Fruit fly (Drosophila melanogaster) whole organism, embryonic: ENCODE data around the gene Dora.
A peak's percentile ranks its signal among the peaks of the same experiment; 100 is the strongest.

Experiments used
- Adf1 ChIP-seq: fragments of 200-800 bp; sonication (Bioruptor generic); IDR thresholded peaks from 2 replicates; pipeline ENCODE4 v1.3.6; 2022; ENCODE audit warnings: missing biosample characterization, missing genetic modification characterization
- Atf6 ChIP-seq: fragments of 200-800 bp; sonication (Bioruptor generic); IDR thresholded peaks from 2 replicates; pipeline ENCODE4 v1.3.6; 2022; ENCODE audit warnings: missing biosample characterization, missing genetic modification characterization
- BEAF-32 ChIP-seq: fragments of 200-800 bp; sonication (Bioruptor generic); optimal IDR thresholded peaks from 3 replicates; lab custom pipeline; 2017; ENCODE audit warnings: missing biosample characterization, missing genetic modification characterization, mild to moderate bottlenecking, moderate library complexity, missing genetic modification reagents
- Bgb ChIP-seq: fragments of 200-800 bp; sonication (Bioruptor generic); IDR thresholded peaks from 2 replicates; pipeline ENCODE4 v1.3.6; 2022; ENCODE audit warnings: missing biosample characterization, missing genetic modification characterization; ENCODE audit not compliant: partially characterized antibody
- BtbVII ChIP-seq: fragments of 200-800 bp; sonication (Bioruptor generic); optimal IDR thresholded peaks from 3 replicates; lab custom pipeline; 2017; ENCODE audit warnings: missing biosample characterization, mild to moderate bottlenecking, missing genetic modification characterization
- CG10321 ChIP-seq: fragments of 200-800 bp; sonication (Bioruptor generic); IDR thresholded peaks from 2 replicates; pipeline ENCODE4 v1.3.6; 2022; ENCODE audit warnings: missing biosample characterization, missing genetic modification characterization
- CG11504 ChIP-seq: fragments of 200-800 bp; sonication (Bioruptor generic); optimal IDR thresholded peaks from 3 replicates; lab custom pipeline; 2019; ENCODE audit warnings: missing biosample characterization, mild to moderate bottlenecking, missing genetic modification characterization, moderate library complexity
- CG13894 ChIP-seq: fragments of 200-800 bp; sonication (Bioruptor generic); optimal IDR thresholded peaks from 3 replicates; lab custom pipeline; 2018; ENCODE audit warnings: missing biosample characterization, mild to moderate bottlenecking, missing genetic modification characterization, moderate library complexity
- CG15479 ChIP-seq: fragments of 200-800 bp; sonication (Bioruptor generic); optimal IDR thresholded peaks from 3 replicates; lab custom pipeline; 2019; ENCODE audit warnings: missing biosample characterization, mild to moderate bottlenecking, missing genetic modification characterization, moderate library complexity
- CG1603 ChIP-seq: fragments of 200-800 bp; sonication (Bioruptor generic); optimal IDR thresholded peaks from 2 replicates; lab custom pipeline; 2019; ENCODE audit warnings: missing biosample characterization, mild to moderate bottlenecking, missing genetic modification characterization, moderate library complexity
- CG17385 ChIP-seq: fragments of 200-800 bp; sonication (Bioruptor generic); optimal IDR thresholded peaks from 3 replicates; lab custom pipeline; 2018; ENCODE audit warnings: missing biosample characterization, mild to moderate bottlenecking, missing genetic modification characterization
- CG2199 ChIP-seq: fragments of 200-800 bp; sonication (Bioruptor generic); IDR thresholded peaks from 3 replicates; pipeline ENCODE4 v1.3.6; 2022; ENCODE audit warnings: missing biosample characterization, missing genetic modification characterization
- CG31224 ChIP-seq: fragments of 200-800 bp; sonication (Bioruptor generic); IDR thresholded peaks from 2 replicates; pipeline ENCODE4 v1.3.6; 2022; ENCODE audit warnings: missing biosample characterization, missing genetic modification characterization
- CG31441 ChIP-seq: fragments of 200-800 bp; sonication (Bioruptor generic); IDR thresholded peaks from 2 replicates; pipeline ENCODE4 v1.3.6; 2022; ENCODE audit warnings: missing biosample characterization, missing genetic modification characterization
- CG3163 ChIP-seq: fragments of 200-800 bp; sonication (Bioruptor generic); optimal IDR thresholded peaks from 3 replicates; lab custom pipeline; 2016; ENCODE audit warnings: missing biosample characterization, missing genetic modification characterization
- CG3407 ChIP-seq: fragments of 200-800 bp; sonication (Bioruptor generic); optimal IDR thresholded peaks from 2 replicates; lab custom pipeline; 2018; ENCODE audit warnings: missing biosample characterization, mild to moderate bottlenecking, missing genetic modification characterization
- CG4360 ChIP-seq: fragments of 200-800 bp; sonication (Bioruptor generic); IDR thresholded peaks from 2 replicates; pipeline ENCODE4 v1.3.6; 2022; ENCODE audit warnings: missing biosample characterization, missing genetic modification characterization
- CG6683 ChIP-seq: fragments of 200-800 bp; sonication (Bioruptor generic); optimal IDR thresholded peaks from 2 replicates; lab custom pipeline; 2017; ENCODE audit warnings: missing biosample characterization, mild to moderate bottlenecking, missing genetic modification characterization, missing genetic modification reagents
- CG6765 ChIP-seq: fragments of 200-800 bp; sonication (Bioruptor generic); optimal IDR thresholded peaks from 3 replicates; lab custom pipeline; 2017; ENCODE audit warnings: missing biosample characterization, mild to moderate bottlenecking, missing genetic modification characterization
- CG9876 ChIP-seq: fragments of 200-800 bp; sonication (Bioruptor generic); optimal IDR thresholded peaks from 2 replicates; lab custom pipeline; 2016; ENCODE audit warnings: missing biosample characterization, missing genetic modification characterization
- D ChIP-seq, 2 experiments: fragments of 200-800 bp in 1 of 2; fragments of >200 bp in 1 of 2; sonication (Bioruptor generic) in 1 of 2; optimal IDR thresholded peaks; 2 replicates in 1 of 2; 3 replicates in 1 of 2; lab custom pipeline; 2017; ENCODE audit warnings: mild to moderate bottlenecking in 1 of 2, missing biosample characterization in 1 of 2, missing genetic modification characterization in 1 of 2, missing genetic modification reagents in 1 of 2
- Dll ChIP-seq: fragments of 200-800 bp; sonication (Bioruptor generic); IDR thresholded peaks from 4 replicates; pipeline ENCODE4 v1.3.6; 2022; ENCODE audit warnings: missing biosample characterization, missing genetic modification characterization; ENCODE audit not compliant: partially characterized antibody
- Fer3 ChIP-seq: fragments of 200-800 bp; sonication (Bioruptor generic); optimal IDR thresholded peaks from 2 replicates; lab custom pipeline; 2018; ENCODE audit warnings: missing biosample characterization, mild to moderate bottlenecking, missing genetic modification characterization, moderate library complexity
- Gug ChIP-seq: fragments of 200-800 bp; sonication (Bioruptor generic); IDR thresholded peaks from 4 replicates; pipeline ENCODE4 v1.3.6; 2022; ENCODE audit warnings: missing biosample characterization, missing genetic modification characterization
- Hey ChIP-seq: fragments of 200-800 bp; sonication (Bioruptor generic); optimal IDR thresholded peaks from 3 replicates; lab custom pipeline; 2018; ENCODE audit warnings: missing biosample characterization, mild to moderate bottlenecking, missing genetic modification characterization
- Meics ChIP-seq: fragments of 200-800 bp; sonication (Bioruptor generic); optimal IDR thresholded peaks from 2 replicates; lab custom pipeline; 2017; ENCODE audit warnings: missing biosample characterization, mild to moderate bottlenecking, missing genetic modification characterization
- Myb ChIP-seq: fragments of 200-800 bp; sonication (Bioruptor generic); optimal IDR thresholded peaks from 2 replicates; lab custom pipeline; 2016; ENCODE audit warnings: missing biosample characterization, missing genetic modification characterization
- Trl ChIP-seq, 3 experiments: fragments of >200 bp in 2 of 3; fragments of 200-800 bp in 1 of 3; sonication (Bioruptor generic) in 1 of 3; optimal IDR thresholded peaks; 2 replicates in 1 of 3; 3 replicates in 2 of 3; lab custom pipeline; 2016 to 2017; ENCODE audit warnings: missing biosample characterization in 1 of 3, missing genetic modification characterization in 1 of 3
- crol ChIP-seq: fragments of 200-800 bp; sonication (Bioruptor generic); IDR thresholded peaks from 2 replicates; pipeline ENCODE4 v1.3.6; 2022; ENCODE audit warnings: missing biosample characterization, missing genetic modification characterization
- cwo ChIP-seq: fragments of 200-800 bp; sonication (Bioruptor generic); optimal IDR thresholded peaks from 3 replicates; lab custom pipeline; 2017; ENCODE audit warnings: missing biosample characterization, missing genetic modification characterization, mild to moderate bottlenecking, moderate library complexity, missing genetic modification reagents
- dpn ChIP-seq, 2 experiments: fragments of 200-800 bp; sonication (Bioruptor generic); optimal IDR thresholded peaks; 3 replicates each; lab custom pipeline; 2016; ENCODE audit warnings: missing biosample characterization in 2 of 2, missing genetic modification characterization in 2 of 2
- ewg ChIP-seq: fragments of 200-800 bp; sonication (Bioruptor generic); optimal IDR thresholded peaks from 3 replicates; lab custom pipeline; 2017; ENCODE audit warnings: mild to moderate bottlenecking, missing biosample characterization, missing genetic modification reagents, missing genetic modification characterization
- fd64A ChIP-seq: fragments of 200-800 bp; sonication (Bioruptor generic); optimal IDR thresholded peaks from 3 replicates; lab custom pipeline; 2018; ENCODE audit warnings: missing biosample characterization, mild to moderate bottlenecking, missing genetic modification characterization
- grn ChIP-seq: fragments of 200-800 bp; sonication (Bioruptor generic); optimal IDR thresholded peaks from 3 replicates; lab custom pipeline; 2017; ENCODE audit warnings: missing biosample characterization, missing genetic modification characterization
- gro ChIP-seq: fragments of 200-800 bp; sonication (Bioruptor generic); optimal IDR thresholded peaks from 2 replicates; lab custom pipeline; 2016; ENCODE audit warnings: missing biosample characterization, missing genetic modification characterization
- klu ChIP-seq: fragments of 200-800 bp; sonication (Bioruptor generic); IDR thresholded peaks from 2 replicates; pipeline ENCODE4 v1.3.6; 2022; ENCODE audit warnings: missing biosample characterization, missing genetic modification characterization
- nom ChIP-seq: fragments of 200-800 bp; sonication (Bioruptor generic); optimal IDR thresholded peaks from 2 replicates; lab custom pipeline; 2017; ENCODE audit warnings: missing biosample characterization, missing genetic modification characterization, mild to moderate bottlenecking, moderate library complexity, missing genetic modification reagents
- pros ChIP-seq: fragments of 200-800 bp; sonication (Bioruptor generic); optimal IDR thresholded peaks from 3 replicates; lab custom pipeline; 2019; ENCODE audit warnings: missing biosample characterization, mild to moderate bottlenecking, missing genetic modification characterization, moderate library complexity
- row ChIP-seq: fragments of 200-800 bp; sonication (Bioruptor generic); IDR thresholded peaks from 3 replicates; pipeline ENCODE4 v1.3.6; 2022; ENCODE audit warnings: missing biosample characterization, missing genetic modification characterization
- run ChIP-seq: fragments of 200-800 bp; sonication (Bioruptor generic); optimal IDR thresholded peaks from 3 replicates; lab custom pipeline; 2018; ENCODE audit warnings: missing biosample characterization, mild to moderate bottlenecking, missing genetic modification characterization
- sens ChIP-seq: fragments of 200-800 bp; sonication (Bioruptor generic); peaks from one replicate; lab custom pipeline; 2016; ENCODE audit warnings: missing biosample characterization, missing genetic modification characterization
- sens-2 ChIP-seq: fragments of 200-800 bp; sonication (Bioruptor generic); IDR thresholded peaks from 2 replicates; pipeline ENCODE4 v1.3.6; 2022; ENCODE audit warnings: missing biosample characterization, missing genetic modification characterization
- sisA ChIP-seq: fragments of 200-800 bp; sonication (Bioruptor generic); IDR thresholded peaks from 2 replicates; pipeline ENCODE4 v1.3.6; 2022; ENCODE audit warnings: missing biosample characterization, missing genetic modification characterization
- sug ChIP-seq: fragments of 200-800 bp; optimal IDR thresholded peaks from 2 replicates; lab custom pipeline; 2019; ENCODE audit warnings: missing biosample characterization, mild to moderate bottlenecking, missing genetic modification characterization, moderate library complexity
- vvl ChIP-seq: fragments of 200-800 bp; sonication (Bioruptor generic); IDR thresholded peaks from 2 replicates; pipeline ENCODE4 v1.3.6; 2022; ENCODE audit warnings: missing biosample characterization, missing genetic modification characterization
- z ChIP-seq: fragments of 200-800 bp; sonication (Bioruptor generic); IDR thresholded peaks from 3 replicates; pipeline ENCODE4 v1.3.6; 2022; ENCODE audit warnings: missing biosample characterization, missing genetic modification characterization

Dora gene

dm6 chrX:18864483-18865358 lies 971 bp downstream of the Dora start:
- TF ChIP-seq CG1603 (tag; lab: Kevin White, UChicago) (no peak), CG6765 (no peak), CG11504 (no peak), vvl (GFP tag; lab: Robert Waterston, UW) (0 out of 2 replicates have a peak, but pooled peaks have one; percentile 7), Hey (tag; lab: Kevin White, UChicago) (peak; percentile 30), crol (GFP tag; lab: Robert Waterston, UW) (peak; percentile 77), Adf1 (GFP tag; lab: Robert Waterston, UW) (peak; percentile 89), run (tag; lab: Kevin White, UChicago) (no peak), Bgb (GFP tag; lab: Robert Waterston, UW) (no peak), gro (GFP tag; lab: Kevin White, UChicago) (no peak), Meics (no peak), Trl (optimal IDR thresholded peaks at IDR 0.05; lab: Kevin White, UChicago) (peak; percentile 79 to 86), Trl (GFP tag; optimal IDR thresholded peaks at IDR 0.05; lab: Kevin White, UChicago) (no peak), CG3163 (GFP tag; lab: Kevin White, UChicago) (peak; percentile 44), CG31441 (GFP tag; lab: Robert Waterston, UW) (no peak), dpn (GFP tag; optimal IDR thresholded peaks at IDR 0.05; lab: Kevin White, UChicago) (no peak), fd64A (GFP tag; lab: Kevin White, UChicago) (no peak), CG4360 (GFP tag; lab: Robert Waterston, UW) (peak; percentile 97), cwo (GFP tag; lab: Kevin White, UChicago) (no peak), BtbVII (GFP tag; lab: Kevin White, UChicago) (no peak), sug (tag; lab: Kevin White, UChicago) (peak; percentile 32), CG17385 (GFP tag; lab: Kevin White, UChicago) (peak; percentile 91), Gug (GFP tag; lab: Robert Waterston, UW) (no peak), z (GFP tag; lab: Robert Waterston, UW) (peak; percentile 83), pros (GFP tag; lab: Kevin White, UChicago) (peak; percentile 28), Dll (GFP tag; lab: Robert Waterston, UW) (0 out of 4 replicates have a peak, but pooled peaks have one; percentile 17), CG15479 (GFP tag; lab: Kevin White, UChicago) (peak; percentile 35), CG9876 (GFP tag; lab: Kevin White, UChicago) (no peak), Myb (GFP tag; lab: Kevin White, UChicago) (no peak), CG10321 (GFP tag; lab: Robert Waterston, UW) (0 out of 2 replicates have a peak, but pooled peaks have one; percentile 15)

DNA sequence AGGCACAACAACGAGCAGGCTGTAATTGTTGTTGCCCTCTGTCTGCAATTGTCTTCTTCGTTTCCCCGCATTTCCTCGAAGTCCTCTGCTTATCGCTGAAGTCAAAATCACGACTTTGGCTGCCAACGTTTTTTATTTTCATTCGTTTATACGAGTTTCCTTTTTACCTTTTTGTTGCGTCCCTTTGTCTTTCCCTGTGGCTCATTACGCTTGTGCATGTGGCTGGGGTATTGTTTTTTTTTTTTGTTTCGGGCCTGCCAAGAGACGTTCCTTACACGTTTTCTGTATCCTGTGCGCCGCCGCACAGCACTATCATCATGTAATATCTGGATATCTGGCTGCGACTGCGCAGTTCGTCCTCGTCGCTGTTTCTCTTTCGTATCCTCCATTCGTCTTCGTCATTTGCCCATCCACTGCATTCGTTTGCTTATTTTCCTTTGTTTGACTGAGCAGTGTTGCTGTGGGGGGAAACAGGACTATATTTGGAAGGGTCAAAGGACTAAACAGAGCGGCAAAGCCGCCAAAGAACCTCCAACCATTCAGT lies 2.6 kb downstream of the Dora start:
- TF ChIP-seq D (optimal IDR thresholded peaks at IDR 0.05; lab: Kevin White, UChicago): peak; percentile 40
- no peak for TF ChIP-seq D (GFP tag; optimal IDR thresholded peaks at IDR 0.05; lab: Kevin White, UChicago)
- TF ChIP-seq row (GFP tag; lab: Robert Waterston, UW): no peak
- no peak for TF ChIP-seq CG3407 (GFP tag; lab: Kevin White, UChicago)
- TF ChIP-seq Atf6: no peak
- peak; percentile 6 for TF ChIP-seq ewg (GFP tag; lab: Kevin White, UChicago)
- TF ChIP-seq CG31224 (GFP tag; lab: Robert Waterston, UW): no peak
- TF ChIP-seq CG4360 (GFP tag; lab: Robert Waterston, UW): peak; percentile 17; the same call in 1 of the 2 replicates
- no peak for TF ChIP-seq sisA (GFP tag; lab: Robert Waterston, UW)
- TF ChIP-seq nom: peak; percentile 81
- peak; percentile 2 for TF ChIP-seq pros (GFP tag; lab: Kevin White, UChicago)
- no peak for TF ChIP-seq klu
- no peak for TF ChIP-seq CG2199 (GFP tag; lab: Robert Waterston, UW)
- peak; percentile 26 for TF ChIP-seq CG15479 (GFP tag; lab: Kevin White, UChicago)
- TF ChIP-seq BEAF-32: no peak
- peak; percentile 3 for TF ChIP-seq sens (GFP tag; lab: Kevin White, UChicago)
- no peak for TF ChIP-seq Fer3 (tag; lab: Kevin White, UChicago)
- TF ChIP-seq CG6683 (GFP tag; lab: Kevin White, UChicago): no peak
- no peak for TF ChIP-seq sens-2 (GFP tag; lab: Robert Waterston, UW)
- TF ChIP-seq CG13894 (tag; lab: Kevin White, UChicago): no peak
- peak; percentile 26 for TF ChIP-seq grn (GFP tag; lab: Kevin White, UChicago)
